Worm (Caenorhabditis elegans): ENCODE results near the gene ntc-1.

The ntc-1 gene

ce11 chrX:4869627-4870026 is 3.7 kb downstream of the ntc-1 start:
- TF ChIP-seq snpc-1.2 (GFP tag; IDR thresholded peaks at IDR 0.05) (no peak), nhr-77 (tag; optimal IDR thresholded peaks at IDR 0.05) (no peak), zip-2 (tag; optimal IDR thresholded peaks at IDR 0.05) (no peak), zfp-3 (GFP tag; conservative IDR thresholded peaks at IDR 0.05) (no peak), dmd-8 (GFP tag; IDR thresholded peaks at IDR 0.05) (no peak), F49E8.2 (tag; optimal IDR thresholded peaks at IDR 0.05; ENCODE audit: borderline replicate concordance) (no peak), saeg-2 (GFP tag; IDR thresholded peaks at IDR 0.05) (no peak), spr-1 (tag; optimal IDR thresholded peaks at IDR 0.05) (no peak), mxl-3 (GFP tag; optimal IDR thresholded peaks at IDR 0.05) (no peak), daf-12 (tag; optimal IDR thresholded peaks at IDR 0.05) (no peak), mxl-2 (GFP tag; conservative IDR thresholded peaks at IDR 0.05) (no peak), lin-13 (GFP tag; optimal IDR thresholded peaks at IDR 0.05) (no peak), mep-1 (tag; optimal IDR thresholded peaks at IDR 0.05) (no peak), daf-19 (GFP tag; conservative IDR thresholded peaks at IDR 0.05) (no peak), aly-2 (tag; optimal IDR thresholded peaks at IDR 0.05) (no peak)

ce11 chrX:4870683-4871082 is 4.8 kb downstream of the ntc-1 start:
- TF ChIP-seq ceh-20 (GFP tag; IDR thresholded peaks at IDR 0.05) (no peak), daf-12 (tag; optimal IDR thresholded peaks at IDR 0.05) (no peak), pha-4 (GFP tag; IDR thresholded peaks at IDR 0.05) (no peak), pha-4 (tag; optimal IDR thresholded peaks at IDR 0.05) (no peak)

ce11 chrX:4872758-4873157 is 6.9 kb downstream of the ntc-1 start:
- TF ChIP-seq lim-7 (GFP tag; IDR thresholded peaks at IDR 0.05) (no peak), pha-4 (GFP tag; IDR thresholded peaks at IDR 0.05) (no peak), pha-4 (tag; optimal IDR thresholded peaks at IDR 0.05) (no peak), dmd-8 (GFP tag; IDR thresholded peaks at IDR 0.05) (no peak), hlh-30 (tag; optimal IDR thresholded peaks at IDR 0.05; ENCODE audit: insufficient read depth) (peak; percentile 12), mep-1 (tag; optimal IDR thresholded peaks at IDR 0.05) (peak; percentile 18), sdz-12 (GFP tag; optimal IDR thresholded peaks at IDR 0.05) (no peak), vab-7 (GFP tag; IDR thresholded peaks at IDR 0.05) (no peak), unc-62 (GFP tag; optimal IDR thresholded peaks at IDR 0.05 in 1 of 2) (peak in 1 of 2 experiments; percentile 95), unc-62 (tag; optimal IDR thresholded peaks at IDR 0.05) (no peak), lin-29 (GFP tag; IDR thresholded peaks at IDR 0.05) (no peak)

ce11 chrX:4875296-4875695 is 9.4 kb downstream of the ntc-1 start:
- TF ChIP-seq rbr-2 (tag; optimal IDR thresholded peaks at IDR 0.05) (no peak), nhr-48 (tag; optimal IDR thresholded peaks at IDR 0.05) (no peak), hlh-11 (tag; optimal IDR thresholded peaks at IDR 0.05) (no peak), ceh-82 (tag; optimal IDR thresholded peaks at IDR 0.05) (no peak), hlh-30 (tag; optimal IDR thresholded peaks at IDR 0.05; ENCODE audit: insufficient read depth) (no peak), daf-12 (tag; optimal IDR thresholded peaks at IDR 0.05) (no peak), R02D3.7 (tag; optimal IDR thresholded peaks at IDR 0.05) (no peak), D1046.2 (GFP tag; IDR thresholded peaks at IDR 0.05) (no peak), nhr-111 (GFP tag; optimal IDR thresholded peaks at IDR 0.05) (no peak), madf-5 (GFP tag; IDR thresholded peaks at IDR 0.05) (no peak), Y5F2A.4 (GFP tag; optimal IDR thresholded peaks at IDR 0.05) (no peak)

- TF ChIP-seq nhr-28 (tag; optimal IDR thresholded peaks at IDR 0.05) (peak; percentile 10), unc-130 (GFP tag; optimal IDR thresholded peaks at IDR 0.05) (no peak)
Measured at ce11 chrX:4876904-4877303, 11.0 kb downstream of the ntc-1 start, which contains the start of gene tsp-14. tsp-14 (minus strand) TSS chrX:4876965.

All from whole organism, L4 larva.